Worm (Caenorhabditis elegans) whole organism, L4 larva: ENCODE data around the gene rde-1.

Source experiments
- ceh-82 ChIP-seq: sonication (generic microtip); optimal IDR thresholded peaks from 2 replicates; lab custom pipeline; 2017; ENCODE audit warnings: missing biosample characterization, missing genetic modification characterization
- daf-8 ChIP-seq: fragments of 200-800 bp; sonication (Bioruptor generic); IDR thresholded peaks from 2 replicates; pipeline ENCODE4 v1.3.6; 2022; ENCODE audit warnings: missing genetic modification characterization, missing compliant biosample characterization
- lin-1 ChIP-seq: fragments of 200-800 bp; sonication (Bioruptor generic); IDR thresholded peaks from 2 replicates; pipeline ENCODE4 v1.3.6; 2022; ENCODE audit warnings: missing genetic modification reagents, missing genetic modification characterization, missing compliant biosample characterization
- lin-15B ChIP-seq: fragments of 150-350 bp; sonication (generic microtip); optimal IDR thresholded peaks from 3 replicates; lab custom pipeline; 2014; ENCODE audit warnings: missing biosample characterization, missing genetic modification characterization
- madf-5 ChIP-seq, 2 experiments: fragments of 200-800 bp; sonication (Bioruptor generic); IDR thresholded peaks; 2 replicates each; pipeline ENCODE4 v1.3.6; 2022; ENCODE audit warnings: missing compliant biosample characterization in 2 of 2, missing genetic modification characterization in 2 of 2
- mdl-1 ChIP-seq, 2 experiments: fragments of 150-350 bp in 1 of 2; sonication (generic microtip) in 1 of 2; optimal IDR thresholded peaks; 2 replicates each; lab custom pipeline; 2014 to 2017; ENCODE audit warnings: missing biosample characterization in 2 of 2, missing genetic modification characterization in 2 of 2
- mep-1 ChIP-seq: fragments of 150-350 bp; sonication (generic microtip); optimal IDR thresholded peaks from 3 replicates; lab custom pipeline; 2014; ENCODE audit warnings: missing biosample characterization, missing genetic modification characterization
- nhr-42 ChIP-seq: fragments of 200-800 bp; sonication (Bioruptor generic); IDR thresholded peaks from 2 replicates; pipeline ENCODE4 v1.3.6; 2022; ENCODE audit warnings: missing genetic modification characterization, missing compliant biosample characterization
- nhr-6 ChIP-seq: fragments of 150-350 bp; optimal IDR thresholded peaks from 2 replicates; lab custom pipeline; 2014; ENCODE audit warnings: missing biosample characterization, missing genetic modification characterization
- nhr-77 ChIP-seq: fragments of 150-350 bp; optimal IDR thresholded peaks from 2 replicates; lab custom pipeline; 2014; ENCODE audit warnings: missing biosample characterization, missing genetic modification characterization
- sdz-12 ChIP-seq: fragments of 200-800 bp; sonication (Bioruptor generic); optimal IDR thresholded peaks from 2 replicates; lab custom pipeline; 2018; ENCODE audit warnings: mild to moderate bottlenecking, missing genetic modification characterization, missing compliant biosample characterization
- ztf-11 ChIP-seq: fragments of 150-350 bp; optimal IDR thresholded peaks from 2 replicates; lab custom pipeline; 2014; ENCODE audit warnings: missing biosample characterization, missing genetic modification characterization

DNA sequence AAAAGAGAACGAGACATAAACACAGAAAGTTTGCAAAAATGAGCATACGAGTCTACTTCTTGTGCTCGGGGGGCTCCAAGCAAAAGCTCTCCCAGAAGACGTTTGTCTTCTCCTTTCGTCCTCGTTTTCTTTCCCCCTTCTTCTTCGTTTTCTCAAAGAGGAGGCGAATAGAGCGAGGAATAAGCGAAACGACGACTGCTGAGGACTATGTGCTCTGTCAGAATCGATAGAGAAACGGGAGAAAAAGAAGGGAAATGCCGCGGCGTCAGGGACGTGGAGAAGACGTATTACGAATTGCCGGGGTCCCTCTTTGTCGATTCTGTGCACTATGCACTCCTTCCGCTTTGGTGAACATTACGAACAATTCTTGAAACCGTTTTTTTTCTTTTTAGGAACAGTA, 13.0 kb downstream of the rde-1 start:
- TF ChIP-seq daf-8 (GFP tag; lab: Robert Waterston, UW) = no peak
- TF ChIP-seq mep-1 = peak; percentile 20
- TF ChIP-seq mdl-1 (tag; optimal IDR thresholded peaks at IDR 0.05; lab: Kevin White, UChicago) = no peak
- no peak for TF ChIP-seq lin-1 (GFP tag; lab: Robert Waterston, UW)
- TF ChIP-seq lin-15B (tag; lab: Kevin White, UChicago) = no peak
- TF ChIP-seq ztf-11 (tag; lab: Kevin White, UChicago) = no peak
- no peak for TF ChIP-seq ceh-82 (tag; lab: Kevin White, UChicago)
- TF ChIP-seq nhr-6 = no peak
- TF ChIP-seq sdz-12 = no peak
- no peak for TF ChIP-seq madf-5 (GFP tag; IDR thresholded peaks at IDR 0.05; lab: Robert Waterston, UW)
- no peak for TF ChIP-seq nhr-77 (tag; lab: Kevin White, UChicago)
- no peak for TF ChIP-seq nhr-42
